Worm (Caenorhabditis elegans) whole organism, early embryonic: Measurements from ENCODE around the gene Y69A2AR.32.

ENCODE experiments used
- B0310.2 ChIP-seq: sonication (generic microtip); optimal IDR thresholded peaks from 2 replicates; lab custom pipeline; 2016; ENCODE audit warnings: mild to moderate bottlenecking, missing genetic modification characterization, missing compliant biosample characterization
- F13C5.2 ChIP-seq: sonication (generic microtip); optimal IDR thresholded peaks from 2 replicates; lab custom pipeline; 2017; ENCODE audit warnings: mild to moderate bottlenecking, missing genetic modification characterization, inconsistent platforms, missing compliant biosample characterization
- ama-1 ChIP-seq: fragments of 150-350 bp; optimal IDR thresholded peaks from 2 replicates; lab custom pipeline; 2014
- flt-1 ChIP-seq: fragments of 200-800 bp; sonication (Bioruptor generic); IDR thresholded peaks from 2 replicates; pipeline ENCODE4 v1.3.6; 2022; ENCODE audit warnings: missing genetic modification characterization, missing compliant biosample characterization
- hmg-4 ChIP-seq: fragments of 200-800 bp; sonication (Bioruptor generic); optimal IDR thresholded peaks from 2 replicates; lab custom pipeline; 2018; ENCODE audit warnings: mild to moderate bottlenecking, missing genetic modification characterization, missing compliant biosample characterization
- pes-1 ChIP-seq: fragments of 200-800 bp; sonication (Bioruptor generic); IDR thresholded peaks from 2 replicates; pipeline ENCODE4 v1.3.6; 2022; ENCODE audit warnings: missing genetic modification reagents, missing genetic modification characterization, missing compliant biosample characterization
- sea-1 ChIP-seq: fragments of 200-800 bp; sonication (Bioruptor generic); conservative IDR thresholded peaks from 2 replicates; pipeline ENCODE4 v1.3.6; 2022; ENCODE audit warnings: missing genetic modification characterization, missing compliant biosample characterization
- tbx-37 ChIP-seq: fragments of 200-800 bp; sonication (Bioruptor generic); conservative IDR thresholded peaks from 2 replicates; pipeline ENCODE4 v1.3.6; 2022; ENCODE audit warnings: missing genetic modification reagents, missing genetic modification characterization, missing compliant biosample characterization

ce11 chrIV:2654965-2655364 lies 44.7 kb downstream of the Y69A2AR.32 start:
- TF ChIP-seq ama-1 (lab: Kevin White, UChicago), result no peak
- TF ChIP-seq flt-1 (GFP tag; lab: Robert Waterston, UW), result no peak
- TF ChIP-seq hmg-4 (GFP tag; lab: Kevin White, UChicago), result no peak
- TF ChIP-seq B0310.2 (tag; lab: Kevin White, UChicago), result no peak
- TF ChIP-seq pes-1 (GFP tag; lab: Robert Waterston, UW), result no peak
- no peak for TF ChIP-seq tbx-37 (GFP tag; lab: Robert Waterston, UW)
- TF ChIP-seq sea-1 (GFP tag; lab: Robert Waterston, UW), result no peak
- TF ChIP-seq F13C5.2 (tag; lab: Kevin White, UChicago), result no peak
